Worm (Caenorhabditis elegans) whole organism, mixed stage, embryonic: ENCODE results near the gene F39B3.3.

Experiments
- M03D4.4 ChIP-seq: sonication (generic microtip); optimal IDR thresholded peaks from 2 replicates; lab custom pipeline; 2017; ENCODE audit warnings: mild to moderate bottlenecking, missing genetic modification characterization, missing compliant biosample characterization
- blmp-1 ChIP-seq: fragments of 150-350 bp; optimal IDR thresholded peaks from 2 replicates; lab custom pipeline; 2014; ENCODE audit warnings: missing biosample characterization, missing genetic modification characterization
- elt-1 ChIP-seq: sonication (generic microtip); optimal IDR thresholded peaks from 2 replicates; lab custom pipeline; 2017; ENCODE audit warnings: missing genetic modification characterization, mild to moderate bottlenecking, missing compliant biosample characterization, antibody characterized with exemption, moderate library complexity, borderline replicate concordance; ENCODE audit not compliant: insufficient read depth
- elt-3 ChIP-seq: fragments of 150-350 bp; optimal IDR thresholded peaks from 2 replicates; lab custom pipeline; 2014; ENCODE audit warnings: missing biosample characterization, missing genetic modification characterization
- mep-1 ChIP-seq: fragments of 150-350 bp; optimal IDR thresholded peaks from 2 replicates; lab custom pipeline; 2017; ENCODE audit warnings: missing biosample characterization, missing genetic modification reagents, missing genetic modification characterization, inconsistent platforms
- nhr-2 ChIP-seq: fragments of 150-350 bp; optimal IDR thresholded peaks from 2 replicates; lab custom pipeline; 2014; ENCODE audit warnings: missing biosample characterization, missing genetic modification characterization
- nhr-237 ChIP-seq: fragments of 150-350 bp; optimal IDR thresholded peaks from 2 replicates; lab custom pipeline; 2014; ENCODE audit warnings: missing biosample characterization, missing genetic modification characterization
- pha-4 ChIP-seq: fragments of 150-350 bp; optimal IDR thresholded peaks from 2 replicates; lab custom pipeline; 2018; ENCODE audit warnings: missing biosample characterization, missing genetic modification reagents, missing genetic modification characterization
- snpc-4 ChIP-seq: fragments of 150-350 bp; optimal IDR thresholded peaks from 2 replicates; lab custom pipeline; 2014; ENCODE audit warnings: missing biosample characterization, missing genetic modification characterization
- sptf-1 ChIP-seq: sonication (generic microtip); optimal IDR thresholded peaks from 2 replicates; lab custom pipeline; 2017; ENCODE audit warnings: mild to moderate bottlenecking, missing genetic modification characterization, moderate library complexity, missing compliant biosample characterization
- unc-62 ChIP-seq: fragments of 150-350 bp; optimal IDR thresholded peaks from 2 replicates; lab custom pipeline; 2014; ENCODE audit warnings: missing biosample characterization, missing genetic modification reagents, missing genetic modification characterization
- ztf-11 ChIP-seq: fragments of 150-350 bp; optimal IDR thresholded peaks from 2 replicates; lab custom pipeline; 2014; ENCODE audit warnings: missing biosample characterization, missing genetic modification characterization

- TF ChIP-seq elt-3 (tag; lab: Kevin White, UChicago) (no peak), unc-62 (GFP tag; lab: Kevin White, UChicago) (no peak), pha-4 (tag; lab: Kevin White, UChicago) (no peak), ztf-11 (tag; lab: Kevin White, UChicago) (no peak), nhr-237 (tag; lab: Kevin White, UChicago) (no peak), blmp-1 (tag; lab: Kevin White, UChicago) (no peak), mep-1 (no peak), elt-1 (tag; lab: Kevin White, UChicago) (no peak), nhr-2 (tag; lab: Kevin White, UChicago) (no peak), snpc-4 (tag; lab: Kevin White, UChicago) (no peak), M03D4.4 (tag; lab: Kevin White, UChicago) (no peak), sptf-1 (no peak)
These were observed 11.5 kb downstream of the F39B3.3 start, which contains the start of gene F39B3.7 for ce11 chrX:17567378-17567777.
